Worm (Caenorhabditis elegans): Measurements from ENCODE around the gene Y37E11B.1.

- TF ChIP-seq ztf-11 (tag; optimal IDR thresholded peaks at IDR 0.05) = no peak
- no peak for TF ChIP-seq ama-1 (optimal IDR thresholded peaks at IDR 0.05)
- no peak for TF ChIP-seq mdl-1 (tag; optimal IDR thresholded peaks at IDR 0.05)
- TF ChIP-seq hmg-11 (tag; optimal IDR thresholded peaks at IDR 0.05) = no peak
- no peak for TF ChIP-seq tbx-2 (tag; optimal IDR thresholded peaks at IDR 0.05)
- no peak for TF ChIP-seq fkh-2 (tag; optimal IDR thresholded peaks at IDR 0.05)
- no peak for TF ChIP-seq fos-1 (tag; optimal IDR thresholded peaks at IDR 0.05)
- no peak for TF ChIP-seq snpc-4 (tag; optimal IDR thresholded peaks at IDR 0.05)
- no peak for TF ChIP-seq nhr-28 (tag; optimal IDR thresholded peaks at IDR 0.05)
- TF ChIP-seq nhr-77 (tag; optimal IDR thresholded peaks at IDR 0.05) = no peak
- no peak for TF ChIP-seq mml-1 (tag; optimal IDR thresholded peaks at IDR 0.05)
- TF ChIP-seq ceh-82 (tag; optimal IDR thresholded peaks at IDR 0.05) = no peak
Measured at ce11 chrIV:3590821-3591220, 11.4 kb downstream of the Y37E11B.1 start.

Measured in whole organism, L3 larva.